Worm (Caenorhabditis elegans): Measurements from ENCODE around the gene Y42G9A.1.
A peak's percentile ranks its signal among the peaks of the same experiment; 100 is the strongest.

Y42G9A.1 gene

DNA sequence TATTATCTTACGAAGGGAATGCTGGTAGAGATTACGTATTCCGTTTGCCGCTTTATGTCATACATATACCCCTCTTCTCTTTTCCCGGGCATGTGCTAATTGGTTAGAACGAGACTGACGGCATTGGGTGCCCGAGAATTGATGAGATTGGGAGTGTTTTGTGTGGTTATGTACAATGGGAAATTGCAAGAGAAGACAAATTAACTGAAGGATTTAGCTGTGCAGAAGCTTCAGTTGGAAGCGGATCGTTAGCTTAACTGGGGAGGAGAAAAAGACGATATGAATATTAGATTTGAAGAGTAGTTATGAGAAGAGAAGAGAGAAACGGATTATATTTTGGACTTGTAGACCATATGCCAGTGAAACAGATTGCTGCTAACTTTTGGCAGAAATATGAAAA lies 39.6 kb upstream of the Y42G9A.1 start:
- TF ChIP-seq ZK337.2 (GFP tag; IDR thresholded peaks at IDR 0.05) (no peak), ceh-62 (tag; optimal IDR thresholded peaks at IDR 0.05) (no peak), lin-1 (GFP tag; IDR thresholded peaks at IDR 0.05) (no peak), Y5F2A.4 (GFP tag; optimal IDR thresholded peaks at IDR 0.05) (no peak), T26A8.4 (GFP tag; IDR thresholded peaks at IDR 0.05) (no peak), daf-19 (GFP tag; conservative IDR thresholded peaks at IDR 0.05) (no peak), pqm-1 (tag; optimal IDR thresholded peaks at IDR 0.05) (no peak), ces-1 (GFP tag; optimal IDR thresholded peaks at IDR 0.05) (no peak), nhr-28 (tag; optimal IDR thresholded peaks at IDR 0.05) (no peak), lin-15B (tag; optimal IDR thresholded peaks at IDR 0.05) (no peak), Y75B8A.6 (GFP tag; IDR thresholded peaks at IDR 0.05) (no peak), nhr-11 (tag; optimal IDR thresholded peaks at IDR 0.05) (no peak), dmd-9 (GFP tag; IDR thresholded peaks at IDR 0.05) (no peak), snpc-1.2 (GFP tag; IDR thresholded peaks at IDR 0.05) (no peak), mes-2 (tag; optimal IDR thresholded peaks at IDR 0.05; ENCODE audit: poor library complexity, severe bottlenecking) (no peak)

DNA sequence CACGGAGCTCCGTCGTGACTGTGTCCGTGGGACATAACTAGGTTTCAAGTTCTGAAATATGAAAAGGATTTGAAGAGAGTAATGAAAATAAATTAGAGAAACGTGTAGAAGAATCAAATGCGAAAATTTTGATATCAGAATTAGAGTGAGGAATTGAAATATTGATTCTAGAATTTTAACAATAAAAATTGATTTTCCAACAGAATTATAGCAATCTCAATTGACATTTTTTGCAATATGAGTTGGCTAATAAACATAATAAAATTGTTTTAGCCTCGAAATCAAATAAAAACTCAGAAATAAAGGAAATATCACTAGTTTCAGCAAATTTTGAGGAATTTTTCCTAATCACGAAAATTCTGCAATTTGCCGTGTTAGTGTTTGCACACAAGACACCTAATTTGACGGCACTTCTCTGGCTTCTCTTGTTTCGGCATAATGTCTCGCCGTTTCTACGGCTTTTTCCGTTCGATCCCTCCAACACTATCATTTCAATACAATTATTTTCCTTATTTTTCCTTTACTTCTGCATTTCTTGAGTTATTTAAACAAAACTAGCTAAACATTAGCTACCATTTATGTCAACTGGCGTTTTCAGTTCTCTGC lies 33.4 kb upstream of the Y42G9A.1 start, which contains the start of gene nmt-1:
TSS of gene nmt-1 (minus strand) at position 51 of the 606 bp plus-strand sequence.
- TF ChIP-seq aha-1 (tag) (peak; percentile 86), dpl-1 (GFP tag; optimal IDR thresholded peaks at IDR 0.05) (peak; percentile 52), daf-16 (GFP tag; optimal IDR thresholded peaks at IDR 0.05) (no peak), daf-16 (tag; optimal IDR thresholded peaks at IDR 0.05) (no peak), T26A8.4 (GFP tag; IDR thresholded peaks at IDR 0.05) (0 out of 2 replicates have a peak, but pooled peaks have one; percentile 20), mxl-3 (GFP tag; optimal IDR thresholded peaks at IDR 0.05) (no peak), php-3 (GFP tag; IDR thresholded peaks at IDR 0.05) (no peak), F44E2.7 (GFP tag; IDR thresholded peaks at IDR 0.05) (no peak), Y75B8A.6 (GFP tag; IDR thresholded peaks at IDR 0.05) (no peak), hlh-11 (tag; optimal IDR thresholded peaks at IDR 0.05) (no peak), hmg-1.1 (GFP tag; IDR thresholded peaks at IDR 0.05) (peak; percentile 55), mes-2 (tag; optimal IDR thresholded peaks at IDR 0.05; ENCODE audit: poor library complexity, severe bottlenecking) (peak; percentile 51), pqm-1 (tag; optimal IDR thresholded peaks at IDR 0.05) (no peak), ceh-82 (tag; optimal IDR thresholded peaks at IDR 0.05) (no peak), snpc-4 (tag; optimal IDR thresholded peaks at IDR 0.05) (no peak), ZK337.2 (GFP tag; IDR thresholded peaks at IDR 0.05) (no peak), tag-97 (GFP tag; IDR thresholded peaks at IDR 0.05) (no peak)

DNA sequence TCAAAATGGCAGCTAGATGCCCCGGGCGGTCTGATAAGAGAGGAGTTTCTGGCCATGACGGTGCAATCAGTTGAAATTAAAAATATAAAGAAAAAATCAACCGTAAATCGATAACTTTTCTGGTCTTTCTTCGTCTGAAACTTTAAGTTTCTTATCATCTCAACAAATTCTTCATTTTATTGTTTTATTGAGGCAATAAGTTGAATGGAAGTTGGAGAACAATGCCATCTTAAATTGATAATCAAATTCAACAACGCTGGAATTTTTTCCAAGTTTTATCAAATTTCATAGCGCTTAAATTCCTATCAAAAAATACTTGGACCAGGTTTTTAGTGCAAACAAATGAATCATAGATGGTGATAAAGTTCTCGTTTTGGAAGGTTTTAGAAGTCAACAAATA lies 32.8 kb upstream of the Y42G9A.1 start:
- TF ChIP-seq cey-2 (tag; optimal IDR thresholded peaks at IDR 0.05; ENCODE audit: borderline replicate concordance, insufficient read depth) = no peak
- TF ChIP-seq dmd-9 (GFP tag; IDR thresholded peaks at IDR 0.05) = no peak
- TF ChIP-seq ZK337.2 (GFP tag; IDR thresholded peaks at IDR 0.05) = no peak
- no peak for TF ChIP-seq Y105C5A.15 (GFP tag; IDR thresholded peaks at IDR 0.05)
- TF ChIP-seq dpl-1 (GFP tag; optimal IDR thresholded peaks at IDR 0.05) = no peak
- no peak for TF ChIP-seq daf-19 (GFP tag; conservative IDR thresholded peaks at IDR 0.05)
- TF ChIP-seq hif-1 (tag; optimal IDR thresholded peaks at IDR 0.05) = no peak
- no peak for TF ChIP-seq ztf-11 (tag; optimal IDR thresholded peaks at IDR 0.05)
- no peak for TF ChIP-seq F49E8.2 (tag; optimal IDR thresholded peaks at IDR 0.05; ENCODE audit: borderline replicate concordance)
- peak; percentile 30; the same call in 1 of the 2 replicates for TF ChIP-seq tra-1 (GFP tag; IDR thresholded peaks at IDR 0.05)
- peak; percentile 40 for TF ChIP-seq nhr-28 (tag; optimal IDR thresholded peaks at IDR 0.05)
- TF ChIP-seq pha-4 (GFP tag; IDR thresholded peaks at IDR 0.05) = 0 out of 2 replicates have a peak, but pooled peaks have one; percentile 16
- no peak for TF ChIP-seq pha-4 (tag; optimal IDR thresholded peaks at IDR 0.05)
- no peak for TF ChIP-seq lin-38 (GFP tag; IDR thresholded peaks at IDR 0.05)
- TF ChIP-seq Y5F2A.4 (GFP tag; optimal IDR thresholded peaks at IDR 0.05) = no peak
- TF ChIP-seq daf-16 (GFP tag; optimal IDR thresholded peaks at IDR 0.05) = no peak
- peak; percentile 53 for TF ChIP-seq daf-16 (tag; optimal IDR thresholded peaks at IDR 0.05)
- no peak for TF ChIP-seq skn-1 (tag; optimal IDR thresholded peaks at IDR 0.05)
- no peak for TF ChIP-seq D1046.2 (GFP tag; IDR thresholded peaks at IDR 0.05)
- TF ChIP-seq jun-1 (tag; optimal IDR thresholded peaks at IDR 0.05) = no peak
- TF ChIP-seq hlh-11 (tag; optimal IDR thresholded peaks at IDR 0.05) = peak; percentile 10
- peak; percentile 55 for TF ChIP-seq mep-1 (tag; optimal IDR thresholded peaks at IDR 0.05)
- no peak for TF ChIP-seq ceh-44 (GFP tag; IDR thresholded peaks at IDR 0.05)
- peak; percentile 96 for TF ChIP-seq php-3 (GFP tag; IDR thresholded peaks at IDR 0.05)
- TF ChIP-seq nhr-48 (tag; optimal IDR thresholded peaks at IDR 0.05) = peak; percentile 24
- peak; percentile 56 for TF ChIP-seq dmd-6 (GFP tag; IDR thresholded peaks at IDR 0.05)
- TF ChIP-seq R02D3.7 (tag; optimal IDR thresholded peaks at IDR 0.05) = no peak
- no peak for TF ChIP-seq ceh-62 (tag; optimal IDR thresholded peaks at IDR 0.05)
- no peak for TF ChIP-seq Y48G9A.11 (GFP tag; IDR thresholded peaks at IDR 0.05)
- TF ChIP-seq mxl-3 (GFP tag; optimal IDR thresholded peaks at IDR 0.05) = no peak
- peak; percentile 52 for TF ChIP-seq dve-1 (tag; optimal IDR thresholded peaks at IDR 0.05; ENCODE audit: insufficient read depth)

All from whole organism, L4 larva.